Fruit fly (Drosophila melanogaster): ENCODE data around the gene AMPKalpha.

Gene AMPKalpha

dm6 chrX:1375265-1375958, at the start of gene AMPKalpha (continued):
- no peak for TF ChIP-seq vfl (GFP tag; optimal IDR thresholded peaks at IDR 0.05)
- peak; percentile 7 for TF ChIP-seq CG12659 (GFP tag; optimal IDR thresholded peaks at IDR 0.05)
- no peak for TF ChIP-seq CG8944 (GFP tag; optimal IDR thresholded peaks at IDR 0.05)
- no peak for TF ChIP-seq Hr78 (GFP tag; optimal IDR thresholded peaks at IDR 0.05)
- no peak for TF ChIP-seq tin (GFP tag; optimal IDR thresholded peaks at IDR 0.05)
- peak; percentile 48 for TF ChIP-seq CG8388 (GFP tag; optimal IDR thresholded peaks at IDR 0.05)
- no peak for TF ChIP-seq CG6854 (GFP tag; optimal IDR thresholded peaks at IDR 0.05)
- no peak for TF ChIP-seq Dfd (GFP tag; optimal IDR thresholded peaks at IDR 0.05)
- peak; percentile 71 for TF ChIP-seq crol (GFP tag; IDR thresholded peaks at IDR 0.05)
- no peak for TF ChIP-seq B-H2 (GFP tag; optimal IDR thresholded peaks at IDR 0.05)
- TF ChIP-seq crp (GFP tag; optimal IDR thresholded peaks at IDR 0.05): peak; percentile 41 to 87
- no peak for TF ChIP-seq mirr (GFP tag; optimal IDR thresholded peaks at IDR 0.05)
- peak; percentile 28 for TF ChIP-seq CG2116 (GFP tag; optimal IDR thresholded peaks at IDR 0.05)
- TF ChIP-seq Opbp (GFP tag; IDR thresholded peaks at IDR 0.05; ENCODE audit: partially characterized antibody): peak; percentile 56; the same call in 2 of the 3 replicates
- TF ChIP-seq CG4328 (GFP tag; optimal IDR thresholded peaks at IDR 0.05): no peak
- no peak for TF ChIP-seq unc-4 (GFP tag; IDR thresholded peaks at IDR 0.05; ENCODE audit: partially characterized antibody)
- no peak for TF ChIP-seq CG3065 (GFP tag; optimal IDR thresholded peaks at IDR 0.05)
- no peak for TF ChIP-seq CG16779 (GFP tag; IDR thresholded peaks at IDR 0.05)
- no peak for TF ChIP-seq gcm2 (GFP tag; optimal IDR thresholded peaks at IDR 0.05)
- peak; percentile 43; the same call in 1 of the 2 replicates for TF ChIP-seq amos (GFP tag; IDR thresholded peaks at IDR 0.05; ENCODE audit: partially characterized antibody)
- no peak for TF ChIP-seq CG8089 (GFP tag; optimal IDR thresholded peaks at IDR 0.05)
- peak; percentile 55 for TF ChIP-seq CG13287 (GFP tag; IDR thresholded peaks at IDR 0.05; ENCODE audit: partially characterized antibody)
- TF ChIP-seq CG1603 (tag; optimal IDR thresholded peaks at IDR 0.05): peak; percentile 47
- no peak for TF ChIP-seq nmo (GFP tag; optimal IDR thresholded peaks at IDR 0.05)
- TF ChIP-seq maf-S (GFP tag; optimal IDR thresholded peaks at IDR 0.05): no peak
- TF ChIP-seq Meics (GFP tag; optimal IDR thresholded peaks at IDR 0.05): no peak
- TF ChIP-seq CG14710 (tag; optimal IDR thresholded peaks at IDR 0.05): peak; percentile 25
- no peak for TF ChIP-seq ranshi (GFP tag; IDR thresholded peaks at IDR 0.05)
- no peak for TF ChIP-seq B-H1 (GFP tag; IDR thresholded peaks at IDR 0.05)
- no peak for TF ChIP-seq rib (GFP tag; IDR thresholded peaks at IDR 0.05)
- TF ChIP-seq CG18262 (tag; optimal IDR thresholded peaks at IDR 0.05): no peak
- TF ChIP-seq NfI (GFP tag; optimal IDR thresholded peaks at IDR 0.05): no peak
- no peak for TF ChIP-seq CG32767 (GFP tag; IDR thresholded peaks at IDR 0.05)
- peak; percentile 38; the same call in 1 of the 4 replicates for TF ChIP-seq Dll (GFP tag; IDR thresholded peaks at IDR 0.05; ENCODE audit: partially characterized antibody)
- TF ChIP-seq Tbp (GFP tag; optimal IDR thresholded peaks at IDR 0.05): no peak
- TF ChIP-seq CG9797 (GFP tag; optimal IDR thresholded peaks at IDR 0.05): peak; percentile 0
- TF ChIP-seq mld (GFP tag; IDR thresholded peaks at IDR 0.05; ENCODE audit: partially characterized antibody): 0 out of 3 replicates have a peak, but pooled peaks have one; percentile 30
- TF ChIP-seq MBD-R2 (GFP tag; IDR thresholded peaks at IDR 0.05): peak; percentile 31; the same call in 1 of the 2 replicates
- peak; percentile 15 for TF ChIP-seq YL-1 (GFP tag; optimal IDR thresholded peaks at IDR 0.05)
- no peak for TF ChIP-seq bsh (GFP tag; optimal IDR thresholded peaks at IDR 0.05)
- TF ChIP-seq CG3838 (GFP tag; optimal IDR thresholded peaks at IDR 0.05): no peak
- TF ChIP-seq Myb (GFP tag; optimal IDR thresholded peaks at IDR 0.05): peak; percentile 35
- peak; percentile 19; the same call in 1 of the 2 replicates for TF ChIP-seq vvl (GFP tag; IDR thresholded peaks at IDR 0.05)
- TF ChIP-seq zfh2 (GFP tag; optimal IDR thresholded peaks at IDR 0.05): no peak
- TF ChIP-seq kni (GFP tag; optimal IDR thresholded peaks at IDR 0.05): no peak
- TF ChIP-seq exex (tag; optimal IDR thresholded peaks at IDR 0.05): peak; percentile 14
- TF ChIP-seq CG31365 (tag; optimal IDR thresholded peaks at IDR 0.05): no peak
- TF ChIP-seq trh (GFP tag; optimal IDR thresholded peaks at IDR 0.05): no peak

Measured in whole organism, embryonic.